Worm (Caenorhabditis elegans) whole organism, L2 larva: ENCODE measurements around the gene C02G6.3.

Source experiments
- C34F6.9 ChIP-seq: fragments of 150-350 bp; optimal IDR thresholded peaks from 2 replicates; lab custom pipeline; 2014; ENCODE audit warnings: missing biosample characterization, missing genetic modification characterization
- F13H6.1 ChIP-seq: sonication (generic microtip); optimal IDR thresholded peaks from 2 replicates; lab custom pipeline; 2016; ENCODE audit warnings: missing genetic modification characterization, missing compliant biosample characterization
- R02D3.7 ChIP-seq: fragments of 150-350 bp; optimal IDR thresholded peaks from 2 replicates; lab custom pipeline; 2014; ENCODE audit warnings: missing biosample characterization, missing genetic modification characterization
- Y55F3AM.14 ChIP-seq: fragments of 200-800 bp; sonication (Bioruptor generic); optimal IDR thresholded peaks from 2 replicates; lab custom pipeline; 2018; ENCODE audit warnings: mild to moderate bottlenecking, missing genetic modification characterization, missing compliant biosample characterization
- ZK546.5 ChIP-seq: sonication (generic microtip); optimal IDR thresholded peaks from 2 replicates; lab custom pipeline; 2017; ENCODE audit warnings: missing biosample characterization, missing genetic modification characterization
- aly-2 ChIP-seq: fragments of 150-350 bp; optimal IDR thresholded peaks from 2 replicates; lab custom pipeline; 2014; ENCODE audit warnings: missing biosample characterization, missing genetic modification characterization
- ama-1 ChIP-seq: fragments of 150-350 bp; optimal IDR thresholded peaks from 2 replicates; lab custom pipeline; 2018; ENCODE audit warnings: inconsistent platforms
- blmp-1 ChIP-seq: sonication (generic microtip); optimal IDR thresholded peaks from 2 replicates; lab custom pipeline; 2017; ENCODE audit warnings: missing genetic modification characterization, mild to moderate bottlenecking, missing compliant biosample characterization, antibody characterized with exemption, moderate library complexity; ENCODE audit not compliant: insufficient read depth
- ceh-16 ChIP-seq: fragments of 150-350 bp; optimal IDR thresholded peaks from 2 replicates; lab custom pipeline; 2014; ENCODE audit warnings: missing biosample characterization, missing genetic modification characterization
- ceh-82 ChIP-seq: fragments of 150-350 bp; optimal IDR thresholded peaks from 2 replicates; lab custom pipeline; 2014; ENCODE audit warnings: missing biosample characterization, missing genetic modification characterization
- crh-2 ChIP-seq: sonication (generic microtip); optimal IDR thresholded peaks from 2 replicates; lab custom pipeline; 2017; ENCODE audit warnings: missing biosample characterization, missing genetic modification characterization
- dmd-4 ChIP-seq: sonication (generic microtip); optimal IDR thresholded peaks from 2 replicates; lab custom pipeline; 2017; ENCODE audit warnings: missing biosample characterization, missing genetic modification characterization
- egl-27 ChIP-seq: sonication (generic microtip); optimal IDR thresholded peaks from 3 replicates; lab custom pipeline; 2017; ENCODE audit warnings: missing biosample characterization, missing genetic modification reagents, missing genetic modification characterization
- elt-1 ChIP-seq: fragments of 150-350 bp; optimal IDR thresholded peaks from 2 replicates; lab custom pipeline; 2014; ENCODE audit warnings: missing biosample characterization, missing genetic modification characterization
- elt-3 ChIP-seq: sonication (generic microtip); optimal IDR thresholded peaks from 2 replicates; lab custom pipeline; 2017; ENCODE audit warnings: missing biosample characterization, missing genetic modification characterization
- fos-1 ChIP-seq: fragments of 150-350 bp; optimal IDR thresholded peaks from 2 replicates; lab custom pipeline; 2014; ENCODE audit warnings: missing biosample characterization, missing genetic modification characterization
- gmeb-1 ChIP-seq: fragments of 150-350 bp; optimal IDR thresholded peaks from 2 replicates; lab custom pipeline; 2014; ENCODE audit warnings: missing biosample characterization, missing genetic modification characterization
- lin-11 ChIP-seq: fragments of 150-350 bp; sonication (generic microtip); optimal IDR thresholded peaks from 2 replicates; lab custom pipeline; 2014; ENCODE audit warnings: missing biosample characterization, missing genetic modification characterization, inconsistent platforms, mixed read lengths
- lin-13 ChIP-seq: fragments of 150-350 bp; optimal IDR thresholded peaks from 2 replicates; lab custom pipeline; 2014; ENCODE audit warnings: missing biosample characterization, missing genetic modification reagents, missing genetic modification characterization
- lin-39 ChIP-seq: fragments of 150-350 bp; optimal IDR thresholded peaks from 2 replicates; lab custom pipeline; 2014; ENCODE audit warnings: missing biosample characterization, missing genetic modification reagents, missing genetic modification characterization
- lsy-2 ChIP-seq, 2 experiments: fragments of 150-350 bp in 1 of 2; sonication (generic microtip) in 1 of 2; optimal IDR thresholded peaks; 2 replicates each; lab custom pipeline; 2014 to 2017; ENCODE audit warnings: missing biosample characterization in 2 of 2, missing genetic modification characterization in 2 of 2
- mab-5 ChIP-seq: fragments of 150-350 bp; optimal IDR thresholded peaks from 2 replicates; lab custom pipeline; 2014; ENCODE audit warnings: missing biosample characterization, missing genetic modification characterization
- mbf-1 ChIP-seq: sonication (generic microtip); optimal IDR thresholded peaks from 2 replicates; lab custom pipeline; 2017; ENCODE audit warnings: missing biosample characterization, missing genetic modification characterization
- mdl-1 ChIP-seq, 2 experiments: fragments of 150-350 bp in 1 of 2; sonication (generic microtip) in 1 of 2; optimal IDR thresholded peaks; 2 replicates each; lab custom pipeline; 2017; ENCODE audit warnings: missing biosample characterization in 2 of 2, missing genetic modification characterization in 2 of 2
- nhr-10 ChIP-seq: sonication (generic microtip); optimal IDR thresholded peaks from 2 replicates; lab custom pipeline; 2017; ENCODE audit warnings: missing biosample characterization, missing genetic modification characterization
- nhr-11 ChIP-seq: fragments of 150-350 bp; optimal IDR thresholded peaks from 2 replicates; lab custom pipeline; 2014; ENCODE audit warnings: missing biosample characterization, missing genetic modification characterization
- nhr-12 ChIP-seq: fragments of 150-350 bp; optimal IDR thresholded peaks from 2 replicates; lab custom pipeline; 2014; ENCODE audit warnings: missing biosample characterization, missing genetic modification characterization
- nhr-129 ChIP-seq: fragments of 150-350 bp; optimal IDR thresholded peaks from 2 replicates; lab custom pipeline; 2014; ENCODE audit warnings: missing biosample characterization, missing genetic modification characterization
- nhr-21 ChIP-seq: fragments of 150-350 bp; optimal IDR thresholded peaks from 2 replicates; lab custom pipeline; 2014; ENCODE audit warnings: missing biosample characterization, missing genetic modification characterization
- nhr-23 ChIP-seq: fragments of 150-350 bp; optimal IDR thresholded peaks from 2 replicates; lab custom pipeline; 2014; ENCODE audit warnings: missing biosample characterization, missing genetic modification reagents, missing genetic modification characterization
- nhr-237 ChIP-seq: fragments of 150-350 bp; optimal IDR thresholded peaks from 2 replicates; lab custom pipeline; 2014; ENCODE audit warnings: missing biosample characterization, missing genetic modification characterization
- nhr-6 ChIP-seq: fragments of 150-350 bp; optimal IDR thresholded peaks from 2 replicates; lab custom pipeline; 2014; ENCODE audit warnings: missing biosample characterization, missing genetic modification characterization
- nhr-77 ChIP-seq: fragments of 150-350 bp; optimal IDR thresholded peaks from 2 replicates; lab custom pipeline; 2014; ENCODE audit warnings: missing biosample characterization, missing genetic modification characterization
- peb-1 ChIP-seq: fragments of 150-350 bp; optimal IDR thresholded peaks from 2 replicates; lab custom pipeline; 2014; ENCODE audit warnings: missing biosample characterization, missing genetic modification characterization
- sem-4 ChIP-seq: fragments of 150-350 bp; optimal IDR thresholded peaks from 2 replicates; lab custom pipeline; 2014; ENCODE audit warnings: missing biosample characterization, missing genetic modification reagents, missing genetic modification characterization
- skn-1 ChIP-seq: sonication (generic microtip); optimal IDR thresholded peaks from 2 replicates; lab custom pipeline; 2017; ENCODE audit warnings: missing biosample characterization, missing genetic modification characterization
- sma-3 ChIP-seq: sonication (generic microtip); optimal IDR thresholded peaks from 2 replicates; lab custom pipeline; 2016; ENCODE audit warnings: missing genetic modification reagents, missing genetic modification characterization, missing compliant biosample characterization
- sma-9 ChIP-seq, 2 experiments: fragments of 150-350 bp in 1 of 2; sonication (generic microtip) in 1 of 2; optimal IDR thresholded peaks; 2 replicates each; lab custom pipeline; 2014 to 2016; ENCODE audit warnings: missing genetic modification characterization in 2 of 2, mild to moderate bottlenecking in 1 of 2, missing biosample characterization in 1 of 2, missing compliant biosample characterization in 1 of 2, missing genetic modification reagents in 1 of 2, moderate library complexity in 1 of 2
- snpc-4 ChIP-seq: fragments of 150-350 bp; optimal IDR thresholded peaks from 2 replicates; lab custom pipeline; 2014; ENCODE audit warnings: missing biosample characterization, missing genetic modification characterization
- unc-39 ChIP-seq: fragments of 150-350 bp; optimal IDR thresholded peaks from 2 replicates; lab custom pipeline; 2014; ENCODE audit warnings: missing biosample characterization, missing genetic modification characterization
- unc-55 ChIP-seq: fragments of 150-350 bp; sonication (generic microtip); optimal IDR thresholded peaks from 3 replicates; lab custom pipeline; 2014; ENCODE audit warnings: missing biosample characterization, missing genetic modification reagents, missing genetic modification characterization
- unc-62 ChIP-seq: fragments of 150-350 bp; optimal IDR thresholded peaks from 2 replicates; lab custom pipeline; 2014; ENCODE audit warnings: missing biosample characterization, missing genetic modification reagents, missing genetic modification characterization
- zag-1 ChIP-seq: fragments of 150-350 bp; optimal IDR thresholded peaks from 2 replicates; lab custom pipeline; 2014; ENCODE audit warnings: missing biosample characterization, missing genetic modification characterization
- ztf-1 ChIP-seq: fragments of 200-800 bp; sonication (Bioruptor generic); conservative IDR thresholded peaks from 2 replicates; pipeline ENCODE4 v1.3.6; 2022; ENCODE audit warnings: missing genetic modification characterization, missing compliant biosample characterization
- ztf-11 ChIP-seq: sonication (generic microtip); optimal IDR thresholded peaks from 2 replicates; lab custom pipeline; 2017; ENCODE audit warnings: missing biosample characterization, missing genetic modification characterization
- ztf-4 ChIP-seq: fragments of 150-350 bp; optimal IDR thresholded peaks from 2 replicates; lab custom pipeline; 2014; ENCODE audit warnings: missing biosample characterization, missing genetic modification characterization

The C02G6.3 gene

ce11 chrV:5840939-5841338 is 39.2 kb upstream of the C02G6.3 start:
- TF ChIP-seq ztf-1 (GFP tag; lab: Robert Waterston, UW) (0 out of 2 replicates have a peak, but pooled peaks have one; percentile 32), mdl-1 (tag; optimal IDR thresholded peaks at IDR 0.05; lab: Kevin White, UChicago) (no peak), ceh-16 (tag; lab: Kevin White, UChicago) (no peak), nhr-129 (peak; percentile 4), lin-11 (tag; lab: Kevin White, UChicago) (no peak)

DNA sequence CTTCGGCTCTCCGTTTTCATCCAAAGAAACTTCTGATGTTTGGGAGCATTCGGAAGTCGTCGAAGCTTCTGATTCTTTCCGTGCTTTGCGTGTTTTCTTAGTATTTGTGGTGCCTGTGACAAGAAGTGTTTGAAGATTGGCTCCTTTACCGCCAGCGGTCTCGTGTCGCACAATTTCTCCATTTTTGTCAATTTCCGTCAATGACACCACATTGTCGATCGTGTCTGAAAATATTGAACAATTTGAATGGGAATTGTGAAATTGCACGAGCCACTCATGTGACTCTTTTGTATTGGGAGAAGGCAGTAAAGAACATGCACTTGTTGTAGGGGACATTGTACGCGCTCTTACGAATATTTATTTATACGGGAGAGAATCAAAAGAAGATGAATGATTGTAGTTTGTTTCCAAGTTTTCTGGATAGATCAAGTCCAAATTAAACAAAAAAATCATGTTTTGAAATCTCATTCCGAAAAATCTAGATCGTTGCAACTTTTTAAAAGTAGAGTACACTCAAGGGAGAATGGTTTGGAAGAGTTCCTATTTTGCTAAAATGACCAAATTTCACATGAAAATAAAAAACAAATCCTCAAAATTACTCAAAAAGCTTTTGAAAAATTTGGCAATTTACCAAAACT is 37.5 kb upstream of the C02G6.3 start:
- TF ChIP-seq ama-1 (peak; percentile 89), nhr-129 (peak; percentile 17), sma-9 (GFP tag; optimal IDR thresholded peaks at IDR 0.05; lab: Kevin White, UChicago) (peak; percentile 60), sma-9 (tag; optimal IDR thresholded peaks at IDR 0.05; lab: Kevin White, UChicago) (no peak), F13H6.1 (tag; lab: Kevin White, UChicago) (peak; percentile 26), fos-1 (no peak), sem-4 (no peak)

- TF ChIP-seq R02D3.7 (tag; lab: Kevin White, UChicago): no peak
- no peak for TF ChIP-seq mbf-1 (tag; lab: Kevin White, UChicago)
- TF ChIP-seq mab-5: peak; percentile 17
- no peak for TF ChIP-seq ztf-11 (tag; lab: Kevin White, UChicago)
- TF ChIP-seq ztf-1 (GFP tag; lab: Robert Waterston, UW): no peak
- peak; percentile 60 for TF ChIP-seq C34F6.9 (tag; lab: Kevin White, UChicago)
- TF ChIP-seq ztf-4 (tag; lab: Kevin White, UChicago): no peak
- no peak for TF ChIP-seq sem-4
- TF ChIP-seq gmeb-1 (tag; lab: Kevin White, UChicago): peak; percentile 68
- no peak for TF ChIP-seq zag-1 (tag; lab: Kevin White, UChicago)
- TF ChIP-seq ceh-16 (tag; lab: Kevin White, UChicago): no peak
- no peak for TF ChIP-seq peb-1 (tag; lab: Kevin White, UChicago)
- peak; percentile 90 for TF ChIP-seq nhr-129
- no peak for TF ChIP-seq lin-13
- no peak for TF ChIP-seq blmp-1 (tag; lab: Kevin White, UChicago)
- TF ChIP-seq nhr-11: no peak
- no peak for TF ChIP-seq dmd-4 (tag; lab: Kevin White, UChicago)
- peak; percentile 73 for TF ChIP-seq sma-9 (GFP tag; optimal IDR thresholded peaks at IDR 0.05; lab: Kevin White, UChicago)
- no peak for TF ChIP-seq sma-9 (tag; optimal IDR thresholded peaks at IDR 0.05; lab: Kevin White, UChicago)
- peak; percentile 32 for TF ChIP-seq sma-3 (GFP tag; lab: Kevin White, UChicago)
- TF ChIP-seq unc-55 (GFP tag; lab: Kevin White, UChicago): no peak
- no peak for TF ChIP-seq egl-27 (tag; lab: Kevin White, UChicago)
- TF ChIP-seq ZK546.5 (tag; lab: Kevin White, UChicago): no peak
- no peak for TF ChIP-seq skn-1
- no peak for TF ChIP-seq elt-1 (tag; lab: Kevin White, UChicago)
- no peak for TF ChIP-seq unc-39
- no peak for TF ChIP-seq nhr-23
- no peak for TF ChIP-seq nhr-12 (tag; lab: Kevin White, UChicago)
- TF ChIP-seq unc-62 (GFP tag; lab: Kevin White, UChicago): no peak
- peak in 1 of 2 experiments; percentile 59 for TF ChIP-seq lsy-2 (tag; optimal IDR thresholded peaks at IDR 0.05; lab: Kevin White, UChicago)
- no peak for TF ChIP-seq F13H6.1 (tag; lab: Kevin White, UChicago)
- no peak for TF ChIP-seq nhr-77
- TF ChIP-seq lin-39 (tag; lab: Kevin White, UChicago): no peak
- no peak for TF ChIP-seq nhr-21 (tag; lab: Kevin White, UChicago)
- no peak for TF ChIP-seq Y55F3AM.14 (GFP tag; lab: Kevin White, UChicago)
- peak in 1 of 2 experiments; percentile 31 for TF ChIP-seq mdl-1 (tag; optimal IDR thresholded peaks at IDR 0.05; lab: Kevin White, UChicago)
- TF ChIP-seq crh-2 (tag; lab: Kevin White, UChicago): peak; percentile 73
- no peak for TF ChIP-seq nhr-10 (tag; lab: Kevin White, UChicago)
- no peak for TF ChIP-seq snpc-4 (tag; lab: Kevin White, UChicago)
- TF ChIP-seq lin-11 (tag; lab: Kevin White, UChicago): peak; percentile 48
- no peak for TF ChIP-seq nhr-237
- no peak for TF ChIP-seq ceh-82 (tag; lab: Kevin White, UChicago)
- no peak for TF ChIP-seq elt-3 (tag; lab: Kevin White, UChicago)
- TF ChIP-seq aly-2: no peak
- no peak for TF ChIP-seq nhr-6
These were observed 36.5 kb upstream of the C02G6.3 start for ce11 chrV:5843415-5844337.
